Fruit fly (Drosophila melanogaster): ENCODE results near the gene CG1161.

DNA sequence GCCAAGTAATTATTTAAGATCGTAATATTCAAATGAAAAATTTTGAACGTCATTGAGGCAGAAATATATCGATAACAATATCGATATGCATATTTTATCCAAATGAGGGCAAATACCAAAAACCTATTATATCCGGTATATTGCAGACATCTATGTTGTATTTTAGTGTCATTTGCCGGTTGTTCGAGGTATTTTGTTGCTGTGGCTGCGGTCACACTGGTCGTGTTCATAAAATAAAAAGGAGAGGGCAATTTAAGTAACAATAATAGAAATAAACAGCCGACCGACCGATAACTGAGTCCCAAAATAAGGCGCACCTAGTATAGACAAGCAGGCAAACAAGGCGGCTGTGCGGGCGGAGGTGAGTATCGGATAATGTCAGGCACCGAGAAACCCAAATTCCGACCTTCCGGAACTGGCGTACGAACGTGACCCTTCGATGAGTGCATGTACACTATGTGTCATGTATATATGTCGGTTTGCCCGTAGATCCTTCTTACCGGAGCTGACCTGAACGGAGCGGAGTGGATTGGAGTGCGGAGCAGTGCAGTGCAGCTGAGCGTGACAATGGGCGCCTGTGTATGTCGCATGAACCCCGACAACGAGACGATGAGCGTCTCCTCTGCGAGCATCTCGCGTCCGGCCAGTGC, 39.0 kb downstream of the CG1161 start, which contains the start of gene CG1172:
- TF ChIP-seq tai (GFP tag; optimal IDR thresholded peaks at IDR 0.05): no peak
- TF ChIP-seq rgr (GFP tag; optimal IDR thresholded peaks at IDR 0.05): no peak
- TF ChIP-seq GATAd (GFP tag; optimal IDR thresholded peaks at IDR 0.05): no peak
- no peak for TF ChIP-seq Hr78 (GFP tag; optimal IDR thresholded peaks at IDR 0.05)
